Worm (Caenorhabditis elegans) whole organism, L4 larva: Measurements from ENCODE around the gene sftb-2.
A peak's percentile ranks its signal among the peaks of the same experiment; 100 is the strongest.

Source experiments
- F10B5.3 ChIP-seq: sonication (generic microtip); optimal IDR thresholded peaks from 2 replicates; lab custom pipeline; 2016; ENCODE audit warnings: mild to moderate bottlenecking, missing genetic modification characterization, missing compliant biosample characterization
- Y5F2A.4 ChIP-seq: fragments of 200-800 bp; sonication (Bioruptor generic); optimal IDR thresholded peaks from 2 replicates; lab custom pipeline; 2018; ENCODE audit warnings: mild to moderate bottlenecking, missing genetic modification characterization, missing compliant biosample characterization
- ama-1 ChIP-seq: fragments of 150-350 bp; optimal IDR thresholded peaks from 2 replicates; lab custom pipeline; 2014; ENCODE audit warnings: inconsistent platforms, mixed read lengths
- attf-4 ChIP-seq: sonication (generic microtip); optimal IDR thresholded peaks from 3 replicates; lab custom pipeline; 2017; ENCODE audit warnings: missing biosample characterization, missing genetic modification characterization
- ceh-82 ChIP-seq: sonication (generic microtip); optimal IDR thresholded peaks from 2 replicates; lab custom pipeline; 2017; ENCODE audit warnings: missing biosample characterization, missing genetic modification characterization
- ctbp-1 ChIP-seq: fragments of 200-800 bp; sonication (Bioruptor generic); IDR thresholded peaks from 2 replicates; pipeline ENCODE4 v1.3.6; 2022; ENCODE audit warnings: missing genetic modification reagents, missing genetic modification characterization, missing compliant biosample characterization
- daf-12 ChIP-seq: fragments of 150-350 bp; optimal IDR thresholded peaks from 2 replicates; lab custom pipeline; 2014; ENCODE audit warnings: missing biosample characterization, missing genetic modification reagents, missing genetic modification characterization
- daf-16 ChIP-seq, 3 experiments: sonication (generic microtip); optimal IDR thresholded peaks; 2 replicates each; lab custom pipeline; 2016 to 2017; ENCODE audit warnings: missing genetic modification characterization in 3 of 3, missing genetic modification reagents in 3 of 3, mild to moderate bottlenecking in 2 of 3, missing compliant biosample characterization in 2 of 3, missing biosample characterization in 1 of 3, moderate library complexity in 1 of 3
- daf-19 ChIP-seq: fragments of 200-800 bp; sonication (Bioruptor generic); conservative IDR thresholded peaks from 2 replicates; pipeline ENCODE4 v1.3.6; 2022; ENCODE audit warnings: missing genetic modification characterization, missing compliant biosample characterization
- dmd-6 ChIP-seq: fragments of 200-800 bp; sonication (Bioruptor generic); IDR thresholded peaks from 2 replicates; pipeline ENCODE4 v1.3.6; 2022; ENCODE audit warnings: missing genetic modification reagents, missing genetic modification characterization, missing compliant biosample characterization
- dmd-8 ChIP-seq: fragments of 200-800 bp; sonication (Bioruptor generic); IDR thresholded peaks from 2 replicates; pipeline ENCODE4 v1.3.6; 2022; ENCODE audit warnings: missing genetic modification characterization, missing compliant biosample characterization
- dpl-1 ChIP-seq: fragments of 150-350 bp; optimal IDR thresholded peaks from 2 replicates; lab custom pipeline; 2014; ENCODE audit warnings: missing biosample characterization, missing genetic modification reagents, missing genetic modification characterization
- duxl-1 ChIP-seq: sonication (generic microtip); optimal IDR thresholded peaks from 2 replicates; lab custom pipeline; 2016; ENCODE audit warnings: mild to moderate bottlenecking, missing genetic modification characterization, moderate library complexity, missing compliant biosample characterization; ENCODE audit not compliant: poor library complexity
- egl-27 ChIP-seq: sonication (generic microtip); optimal IDR thresholded peaks from 3 replicates; lab custom pipeline; 2017; ENCODE audit warnings: missing biosample characterization, missing genetic modification reagents, missing genetic modification characterization
- egl-43 ChIP-seq: fragments of 200-800 bp; sonication (Bioruptor generic); IDR thresholded peaks from 2 replicates; pipeline ENCODE4 v1.3.6; 2022; ENCODE audit warnings: missing genetic modification reagents, missing genetic modification characterization, missing compliant biosample characterization
- fkh-10 ChIP-seq: fragments of 150-350 bp; optimal IDR thresholded peaks from 2 replicates; lab custom pipeline; 2014; ENCODE audit warnings: missing biosample characterization, missing genetic modification reagents, missing genetic modification characterization
- hlh-11 ChIP-seq: fragments of 200-800 bp; sonication (Bioruptor generic); optimal IDR thresholded peaks from 2 replicates; lab custom pipeline; 2018; ENCODE audit warnings: mild to moderate bottlenecking, missing genetic modification characterization, missing compliant biosample characterization
- hlh-30 ChIP-seq: sonication (generic microtip); optimal IDR thresholded peaks from 2 replicates; lab custom pipeline; 2017; ENCODE audit warnings: antibody characterized with exemption, mild to moderate bottlenecking, missing genetic modification characterization, missing compliant biosample characterization; ENCODE audit not compliant: insufficient read depth
- hmg-1.1 ChIP-seq: fragments of 200-800 bp; sonication (Bioruptor generic); IDR thresholded peaks from 2 replicates; pipeline ENCODE4 v1.3.6; 2022; ENCODE audit warnings: missing genetic modification reagents, missing genetic modification characterization, missing compliant biosample characterization
- jun-1 ChIP-seq: fragments of 150-350 bp; optimal IDR thresholded peaks from 2 replicates; lab custom pipeline; 2014; ENCODE audit warnings: missing biosample characterization, missing genetic modification reagents, missing genetic modification characterization
- lin-38 ChIP-seq: fragments of 200-800 bp; sonication (Bioruptor generic); IDR thresholded peaks from 2 replicates; pipeline ENCODE4 v1.3.6; 2022; ENCODE audit warnings: missing genetic modification reagents, missing genetic modification characterization, missing compliant biosample characterization
- madf-9 ChIP-seq: fragments of 200-800 bp; sonication (Bioruptor generic); conservative IDR thresholded peaks from 2 replicates; pipeline ENCODE4 v1.3.6; 2022; ENCODE audit warnings: missing genetic modification reagents, missing genetic modification characterization, missing compliant biosample characterization
- mdl-1 ChIP-seq, 2 experiments: fragments of 150-350 bp in 1 of 2; sonication (generic microtip) in 1 of 2; optimal IDR thresholded peaks; 2 replicates each; lab custom pipeline; 2014 to 2017; ENCODE audit warnings: missing biosample characterization in 2 of 2, missing genetic modification characterization in 2 of 2
- mxl-2 ChIP-seq: fragments of 200-800 bp; sonication (Bioruptor generic); conservative IDR thresholded peaks from 2 replicates; pipeline ENCODE4 v1.3.6; 2022; ENCODE audit warnings: missing genetic modification reagents, missing genetic modification characterization, missing compliant biosample characterization
- mxl-3 ChIP-seq: fragments of 200-800 bp; sonication (Bioruptor generic); optimal IDR thresholded peaks from 2 replicates; lab custom pipeline; 2018; ENCODE audit warnings: mild to moderate bottlenecking, missing genetic modification characterization, missing compliant biosample characterization
- nhr-111 ChIP-seq: fragments of 200-800 bp; sonication (Bioruptor generic); optimal IDR thresholded peaks from 2 replicates; lab custom pipeline; 2018; ENCODE audit warnings: mild to moderate bottlenecking, missing genetic modification characterization, missing compliant biosample characterization
- nhr-25 ChIP-seq: sonication (generic microtip); optimal IDR thresholded peaks from 2 replicates; lab custom pipeline; 2017; ENCODE audit warnings: missing genetic modification characterization, mild to moderate bottlenecking, missing compliant biosample characterization, antibody characterized with exemption, moderate library complexity, borderline replicate concordance; ENCODE audit not compliant: insufficient read depth
- nhr-28 ChIP-seq: fragments of 150-350 bp; optimal IDR thresholded peaks from 2 replicates; lab custom pipeline; 2014; ENCODE audit warnings: missing biosample characterization, missing genetic modification characterization
- nhr-42 ChIP-seq: fragments of 200-800 bp; sonication (Bioruptor generic); IDR thresholded peaks from 2 replicates; pipeline ENCODE4 v1.3.6; 2022; ENCODE audit warnings: missing genetic modification characterization, missing compliant biosample characterization
- nhr-48 ChIP-seq: sonication (generic microtip); optimal IDR thresholded peaks from 2 replicates; lab custom pipeline; 2016; ENCODE audit warnings: mild to moderate bottlenecking, missing genetic modification characterization, missing compliant biosample characterization
- pha-4 ChIP-seq, 2 experiments: fragments of 150-350 bp in 1 of 2; fragments of 200-800 bp in 1 of 2; sonication (Bioruptor generic) in 1 of 2; IDR thresholded peaks in 1 of 2; optimal IDR thresholded peaks in 1 of 2; 2 replicates each; pipeline versions ENCODE4 v1.3.6 to Lab custom; 2014 to 2022; ENCODE audit warnings: missing genetic modification characterization in 2 of 2, missing genetic modification reagents in 2 of 2, missing biosample characterization in 1 of 2, missing compliant biosample characterization in 1 of 2
- pqm-1 ChIP-seq: sonication (generic microtip); optimal IDR thresholded peaks from 2 replicates; lab custom pipeline; 2017; ENCODE audit warnings: missing biosample characterization, missing genetic modification characterization
- sdz-12 ChIP-seq: fragments of 200-800 bp; sonication (Bioruptor generic); optimal IDR thresholded peaks from 2 replicates; lab custom pipeline; 2018; ENCODE audit warnings: mild to moderate bottlenecking, missing genetic modification characterization, missing compliant biosample characterization
- set-16 ChIP-seq: fragments of 200-800 bp; sonication (Bioruptor generic); IDR thresholded peaks from 2 replicates; pipeline ENCODE4 v1.3.6; 2022; ENCODE audit warnings: missing genetic modification reagents, missing genetic modification characterization, missing compliant biosample characterization
- spr-1 ChIP-seq: sonication (generic microtip); optimal IDR thresholded peaks from 2 replicates; lab custom pipeline; 2016; ENCODE audit warnings: mild to moderate bottlenecking, missing genetic modification characterization, missing compliant biosample characterization
- unc-62 ChIP-seq, 3 experiments: fragments of 150-350 bp in 1 of 3; sonication (generic microtip); optimal IDR thresholded peaks in 2 of 3; peaks in 1 of 3; 1 replicate in 1 of 3; 2 replicates in 2 of 3; lab custom pipeline; 2014 to 2017; ENCODE audit warnings: missing biosample characterization in 3 of 3, missing genetic modification characterization in 3 of 3, missing genetic modification reagents in 3 of 3, missing genotype in 1 of 3
- zag-1 ChIP-seq: fragments of 150-350 bp; optimal IDR thresholded peaks from 2 replicates; lab custom pipeline; 2014; ENCODE audit warnings: missing biosample characterization, missing genetic modification characterization

Gene sftb-2

DNA sequence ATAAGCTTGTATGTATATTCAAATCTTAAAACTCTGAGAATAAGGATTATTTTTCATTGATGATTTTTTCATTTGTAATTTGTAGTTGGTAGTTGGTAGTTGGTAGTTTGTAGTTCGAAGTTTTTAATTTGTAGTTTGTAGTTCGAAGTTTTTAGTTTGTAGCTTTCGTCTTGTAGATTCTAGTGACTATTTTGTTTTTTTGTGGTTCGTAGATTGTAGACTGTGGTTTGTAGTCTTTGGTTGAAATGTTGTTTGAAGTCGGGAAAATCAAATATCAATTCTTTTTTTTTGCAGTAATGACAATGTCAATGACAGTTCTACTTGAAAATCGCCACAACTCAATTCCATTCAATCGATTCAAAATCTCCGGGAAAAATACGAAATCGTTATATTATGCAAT lies 17.7 kb downstream of the sftb-2 start:
- TF ChIP-seq unc-62 (GFP tag; optimal IDR thresholded peaks at IDR 0.05 in 1 of 2; lab: Kevin White, UChicago), result peak in 1 of 2 experiments; percentile 97
- no peak for TF ChIP-seq unc-62 (tag; optimal IDR thresholded peaks at IDR 0.05; lab: Kevin White, UChicago)
- TF ChIP-seq sdz-12 (GFP tag; lab: Kevin White, UChicago), result no peak

DNA sequence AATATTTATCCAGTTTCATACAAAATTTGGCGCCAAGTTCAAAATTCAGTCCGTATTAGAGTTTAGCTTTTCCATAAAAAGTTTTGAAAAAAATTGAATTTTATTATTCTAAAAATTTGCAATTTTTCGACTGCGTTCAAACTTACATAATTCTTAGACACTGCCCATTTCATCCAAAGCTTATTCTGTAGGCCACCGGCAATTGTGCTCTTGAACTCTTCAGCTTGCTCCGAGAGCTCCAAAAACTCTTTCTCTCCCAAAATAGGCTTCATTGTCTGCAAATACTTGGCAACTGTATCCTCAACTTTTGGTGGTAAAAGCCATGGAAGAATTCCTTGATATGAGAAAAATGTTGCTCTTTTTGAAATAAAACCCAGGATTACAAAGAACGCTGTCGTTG lies 22.0 kb downstream of the sftb-2 start:
- no peak for TF ChIP-seq pha-4 (GFP tag; IDR thresholded peaks at IDR 0.05; lab: Robert Waterston, UW)
- TF ChIP-seq pha-4 (tag; optimal IDR thresholded peaks at IDR 0.05; lab: Kevin White, UChicago), result no peak
- peak in 1 of 2 experiments; percentile 96 for TF ChIP-seq unc-62 (GFP tag; optimal IDR thresholded peaks at IDR 0.05 in 1 of 2; lab: Kevin White, UChicago)
- no peak for TF ChIP-seq unc-62 (tag; optimal IDR thresholded peaks at IDR 0.05; lab: Kevin White, UChicago)

DNA sequence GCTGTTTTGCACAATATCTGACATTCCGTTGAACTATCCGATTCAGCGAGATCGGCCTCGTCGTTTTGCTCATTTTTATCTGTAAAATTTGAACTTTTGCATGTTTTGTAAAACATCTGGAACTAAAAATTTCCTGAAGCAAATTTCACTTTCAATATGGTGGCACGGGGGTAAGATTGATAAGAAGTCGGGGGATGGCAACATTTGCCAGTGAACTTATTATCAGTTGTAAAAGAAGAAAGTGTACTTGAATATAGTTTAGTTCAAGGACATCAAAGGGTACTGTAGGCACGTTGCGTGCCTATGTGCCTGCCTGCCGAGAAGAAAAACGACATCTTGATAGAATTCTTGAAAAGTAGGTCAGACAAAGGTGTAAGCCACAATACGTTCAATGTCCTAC lies 23.3 kb downstream of the sftb-2 start, which contains the start of gene W03F9.4:
Gene W03F9.4 (minus strand): TSS at position 79 of the 400 bp plus-strand sequence.
- TF ChIP-seq pqm-1 (peak; percentile 66), daf-19 (GFP tag; lab: Robert Waterston, UW) (no peak), mdl-1 (tag; optimal IDR thresholded peaks at IDR 0.05; lab: Kevin White, UChicago) (peak in 1 of 2 experiments; percentile 19), nhr-28 (tag; lab: Kevin White, UChicago) (peak; percentile 58), dmd-8 (GFP tag; lab: Robert Waterston, UW) (no peak), dmd-6 (GFP tag; lab: Robert Waterston, UW) (peak; percentile 50), mxl-3 (peak; percentile 40)
- TF ChIP-seq, all 104 proteins: peak for 5

DNA sequence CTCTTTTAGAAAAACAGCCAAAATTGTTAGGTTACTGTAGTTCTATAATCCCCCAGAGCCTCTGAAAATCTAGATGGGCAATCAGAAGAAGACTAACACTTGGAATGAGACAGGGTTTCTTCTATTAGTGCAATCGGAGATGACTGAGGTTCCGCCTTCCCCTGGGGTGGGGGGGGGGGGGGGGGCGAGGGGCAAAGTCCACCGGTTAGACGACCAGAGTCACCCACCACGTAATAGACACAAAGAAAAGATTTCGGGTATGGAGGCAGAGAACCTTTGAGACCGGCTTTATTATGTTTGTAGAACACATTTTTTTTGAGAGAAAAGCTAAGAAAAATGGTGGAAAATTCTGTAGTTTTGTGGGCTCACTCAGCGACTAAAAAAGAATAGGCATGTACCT lies 24.1 kb downstream of the sftb-2 start:
- TF ChIP-seq lin-38 (GFP tag; lab: Robert Waterston, UW) (no peak), pha-4 (GFP tag; IDR thresholded peaks at IDR 0.05; lab: Robert Waterston, UW) (peak; percentile 26; the same call in 1 of the 2 replicates), pha-4 (tag; optimal IDR thresholded peaks at IDR 0.05; lab: Kevin White, UChicago) (no peak), set-16 (GFP tag; lab: Robert Waterston, UW) (peak; percentile 79)

DNA sequence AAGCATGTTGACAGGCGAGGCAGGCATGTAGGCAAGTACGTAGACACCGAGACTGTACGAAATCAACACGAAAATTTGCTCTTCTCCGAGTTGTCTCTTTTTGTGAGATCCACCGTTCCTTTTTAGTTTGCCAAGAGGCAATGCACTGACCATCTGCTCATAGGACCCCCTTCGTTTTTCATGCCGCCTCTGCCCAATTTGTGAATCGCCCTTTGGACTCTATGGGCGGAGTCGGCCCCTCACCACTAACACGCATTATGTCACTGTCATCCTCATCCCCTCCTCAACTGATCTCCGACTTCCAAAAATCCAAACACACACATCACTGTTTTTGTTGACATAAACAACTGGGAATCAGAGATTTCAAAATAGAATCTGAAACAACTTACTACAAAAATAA lies 25.8 kb downstream of the sftb-2 start:
- no peak for TF ChIP-seq jun-1 (tag; lab: Kevin White, UChicago)
- 0 out of 2 replicates have a peak, but pooled peaks have one; percentile 15 for TF ChIP-seq ctbp-1
- peak in 1 of 2 experiments; percentile 9 for TF ChIP-seq mdl-1 (tag; optimal IDR thresholded peaks at IDR 0.05; lab: Kevin White, UChicago)
- TF ChIP-seq spr-1 (tag; lab: Kevin White, UChicago), result no peak
- no peak for TF ChIP-seq F10B5.3 (tag; lab: Kevin White, UChicago)
- TF ChIP-seq, all 104 proteins: peak for 2

DNA sequence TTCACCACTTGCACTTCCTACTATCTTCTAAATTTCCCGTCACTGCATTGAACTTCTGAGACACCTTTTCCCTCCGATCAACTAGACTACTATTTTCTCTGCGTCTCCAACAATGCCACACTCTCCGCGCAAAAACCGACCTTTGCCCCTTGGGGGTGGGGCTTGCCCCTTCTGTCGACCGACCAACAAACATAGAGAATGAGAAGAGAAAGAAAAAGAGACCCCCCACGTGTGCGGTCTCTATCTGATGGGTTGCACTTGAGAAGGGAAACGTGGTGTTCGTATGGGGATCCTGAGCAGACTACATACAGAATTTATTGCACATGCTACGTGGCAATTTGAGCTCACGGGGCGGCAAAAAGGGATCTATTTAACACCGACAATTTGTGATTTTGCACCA lies 27.2 kb downstream of the sftb-2 start:
- no peak for TF ChIP-seq jun-1 (tag; lab: Kevin White, UChicago)
- TF ChIP-seq egl-27 (tag; lab: Kevin White, UChicago), result no peak
- no peak for TF ChIP-seq ama-1 (lab: Kevin White, UChicago)
- TF ChIP-seq nhr-48 (tag; lab: Kevin White, UChicago), result peak; percentile 40
- TF ChIP-seq mxl-2 (GFP tag; lab: Robert Waterston, UW), result 0 out of 2 replicates have a peak, but pooled peaks have one; percentile 22
- no peak for TF ChIP-seq duxl-1 (tag; lab: Kevin White, UChicago)
- TF ChIP-seq hlh-11 (tag; lab: Kevin White, UChicago), result peak; percentile 43
- TF ChIP-seq egl-43 (GFP tag; lab: Robert Waterston, UW), result 0 out of 2 replicates have a peak, but pooled peaks have one; percentile 57
- TF ChIP-seq hlh-30 (tag; lab: Kevin White, UChicago), result peak; percentile 60
- TF ChIP-seq spr-1 (tag; lab: Kevin White, UChicago), result no peak
- peak; percentile 20 for TF ChIP-seq pqm-1
- TF ChIP-seq hmg-1.1 (GFP tag; lab: Robert Waterston, UW), result peak; percentile 53
- peak; percentile 68 for TF ChIP-seq nhr-28 (tag; lab: Kevin White, UChicago)
- TF ChIP-seq Y5F2A.4 (GFP tag; lab: Kevin White, UChicago), result no peak
- TF ChIP-seq daf-12 (tag; lab: Kevin White, UChicago), result no peak
- no peak for TF ChIP-seq daf-16 (GFP tag; optimal IDR thresholded peaks at IDR 0.05; lab: Kevin White, UChicago)
- peak; percentile 38 for TF ChIP-seq daf-16 (tag; optimal IDR thresholded peaks at IDR 0.05; lab: Kevin White, UChicago)
- no peak for TF ChIP-seq attf-4 (tag; lab: Kevin White, UChicago)
- no peak for TF ChIP-seq nhr-42 (GFP tag; lab: Robert Waterston, UW)
- no peak for TF ChIP-seq madf-9
- no peak for TF ChIP-seq zag-1 (tag; lab: Kevin White, UChicago)
- TF ChIP-seq fkh-10 (GFP tag; lab: Kevin White, UChicago), result no peak
- TF ChIP-seq nhr-25, result no peak
- peak; percentile 16 for TF ChIP-seq dpl-1 (GFP tag; lab: Kevin White, UChicago)
- no peak for TF ChIP-seq nhr-111 (GFP tag; lab: Kevin White, UChicago)
- TF ChIP-seq ceh-82, result no peak
